Worm (Caenorhabditis elegans) whole organism, midembryonic: Measurements from ENCODE around the gene fipr-2.

ENCODE experiments used
- T22C8.4 ChIP-seq: fragments of 200-800 bp; sonication (Bioruptor generic); IDR thresholded peaks from 2 replicates; pipeline ENCODE4 v1.3.6; 2022; ENCODE audit warnings: missing genetic modification characterization, missing compliant biosample characterization
- cog-1 ChIP-seq: sonication (generic microtip); optimal IDR thresholded peaks from 2 replicates; lab custom pipeline; 2016; ENCODE audit warnings: missing genetic modification characterization, missing compliant biosample characterization
- flt-1 ChIP-seq: fragments of 200-800 bp; sonication (Bioruptor generic); IDR thresholded peaks from 2 replicates; pipeline ENCODE4 v1.3.6; 2022; ENCODE audit warnings: missing genetic modification characterization, missing compliant biosample characterization
- klf-2 ChIP-seq: fragments of 200-800 bp; sonication (Bioruptor generic); conservative IDR thresholded peaks from 2 replicates; pipeline ENCODE4 v1.3.6; 2022; ENCODE audit warnings: missing genetic modification reagents, missing genetic modification characterization, missing compliant biosample characterization
- med-1 ChIP-seq: sonication (generic microtip); optimal IDR thresholded peaks from 2 replicates; lab custom pipeline; 2017; ENCODE audit warnings: missing genetic modification characterization, mild to moderate bottlenecking, missing compliant biosample characterization, antibody characterized with exemption, missing genetic modification reagents; ENCODE audit not compliant: insufficient read depth
- ref-1 ChIP-seq: fragments of 200-800 bp; sonication (Bioruptor generic); conservative IDR thresholded peaks from 2 replicates; pipeline ENCODE4 v1.3.6; 2022; ENCODE audit warnings: missing genetic modification reagents, missing genetic modification characterization, missing compliant biosample characterization
- tab-1 ChIP-seq: fragments of 200-800 bp; sonication (Bioruptor generic); IDR thresholded peaks from 2 replicates; pipeline ENCODE4 v1.3.6; 2022; ENCODE audit warnings: missing genetic modification characterization, missing compliant biosample characterization
- ztf-23 ChIP-seq: fragments of 200-800 bp; sonication (Bioruptor generic); IDR thresholded peaks from 2 replicates; pipeline ENCODE4 v1.3.6; 2022; ENCODE audit warnings: missing genetic modification reagents, missing genetic modification characterization, missing compliant biosample characterization
- ztf-29 ChIP-seq: fragments of 200-800 bp; sonication (Bioruptor generic); IDR thresholded peaks from 2 replicates; pipeline ENCODE4 v1.3.6; 2022; ENCODE audit warnings: missing genetic modification reagents, missing genetic modification characterization, missing compliant biosample characterization

- TF ChIP-seq T22C8.4 (GFP tag; lab: Robert Waterston, UW) (no peak), flt-1 (no peak), tab-1 (no peak), ztf-29 (no peak), klf-2 (no peak), ref-1 (no peak), ztf-23 (GFP tag; lab: Robert Waterston, UW) (no peak), med-1 (GFP tag; lab: Kevin White, UChicago) (no peak), cog-1 (tag; lab: Kevin White, UChicago) (no peak)
These were observed 36.2 kb downstream of the fipr-2 start, which contains the start of gene K01D12.7 for ce11 chrV:12401383-12401782.
